Worm (Caenorhabditis elegans) whole organism, mixed stage, embryonic: ENCODE results near the gene C01B10.44.

ENCODE experiments used
- M03D4.4 ChIP-seq: sonication (generic microtip); optimal IDR thresholded peaks from 2 replicates; lab custom pipeline; 2017; ENCODE audit warnings: mild to moderate bottlenecking, missing genetic modification characterization, missing compliant biosample characterization
- bed-3 ChIP-seq: fragments of 200-800 bp; sonication (Bioruptor generic); optimal IDR thresholded peaks from 3 replicates; lab custom pipeline; 2018; ENCODE audit warnings: mild to moderate bottlenecking, missing genetic modification characterization, moderate library complexity, missing compliant biosample characterization
- ceh-39 ChIP-seq: fragments of 150-350 bp; optimal IDR thresholded peaks from 2 replicates; lab custom pipeline; 2014; ENCODE audit warnings: missing biosample characterization, missing genetic modification characterization
- ceh-43 ChIP-seq: fragments of 200-800 bp; sonication (Bioruptor generic); optimal IDR thresholded peaks from 2 replicates; lab custom pipeline; 2018; ENCODE audit warnings: mild to moderate bottlenecking, missing genetic modification characterization, moderate library complexity, missing compliant biosample characterization
- ceh-83 ChIP-seq: fragments of 200-800 bp; sonication (Bioruptor generic); optimal IDR thresholded peaks from 2 replicates; lab custom pipeline; 2018; ENCODE audit warnings: mild to moderate bottlenecking, missing genetic modification characterization, missing compliant biosample characterization
- ces-1 ChIP-seq: fragments of 150-350 bp; optimal IDR thresholded peaks from 2 replicates; lab custom pipeline; 2014; ENCODE audit warnings: missing biosample characterization, missing genetic modification reagents, missing genetic modification characterization
- cnd-1 ChIP-seq: fragments of 200-800 bp; sonication (Bioruptor generic); optimal IDR thresholded peaks from 2 replicates; lab custom pipeline; 2018; ENCODE audit warnings: mild to moderate bottlenecking, missing genetic modification characterization, missing compliant biosample characterization
- drap-1 ChIP-seq: fragments of 200-800 bp; sonication (Bioruptor generic); optimal IDR thresholded peaks from 3 replicates; lab custom pipeline; 2018; ENCODE audit warnings: mild to moderate bottlenecking, missing genetic modification characterization, missing compliant biosample characterization
- elt-1 ChIP-seq: sonication (generic microtip); optimal IDR thresholded peaks from 2 replicates; lab custom pipeline; 2017; ENCODE audit warnings: missing genetic modification characterization, mild to moderate bottlenecking, missing compliant biosample characterization, antibody characterized with exemption, moderate library complexity, borderline replicate concordance; ENCODE audit not compliant: insufficient read depth
- elt-3 ChIP-seq: fragments of 150-350 bp; optimal IDR thresholded peaks from 2 replicates; lab custom pipeline; 2014; ENCODE audit warnings: missing biosample characterization, missing genetic modification characterization
- flh-1 ChIP-seq: fragments of 200-800 bp; sonication (Bioruptor generic); optimal IDR thresholded peaks from 2 replicates; lab custom pipeline; 2018; ENCODE audit warnings: mild to moderate bottlenecking, missing genetic modification characterization, moderate library complexity, missing compliant biosample characterization
- ham-2 ChIP-seq: fragments of 200-800 bp; sonication (Bioruptor generic); optimal IDR thresholded peaks from 2 replicates; lab custom pipeline; 2018; ENCODE audit warnings: mild to moderate bottlenecking, missing genetic modification characterization, missing compliant biosample characterization
- hlh-1 ChIP-seq: fragments of 150-350 bp; optimal IDR thresholded peaks from 2 replicates; lab custom pipeline; 2014; ENCODE audit warnings: missing biosample characterization, missing genetic modification reagents, missing genetic modification characterization
- lin-13 ChIP-seq: fragments of 150-350 bp; optimal IDR thresholded peaks from 2 replicates; lab custom pipeline; 2014; ENCODE audit warnings: missing biosample characterization, missing genetic modification characterization
- lin-32 ChIP-seq: fragments of 200-800 bp; sonication (Bioruptor generic); optimal IDR thresholded peaks from 2 replicates; lab custom pipeline; 2018; ENCODE audit warnings: mild to moderate bottlenecking, missing genetic modification characterization, missing compliant biosample characterization
- lsy-2 ChIP-seq: fragments of 150-350 bp; optimal IDR thresholded peaks from 2 replicates; lab custom pipeline; 2014; ENCODE audit warnings: missing biosample characterization, missing genetic modification characterization
- mab-5 ChIP-seq: fragments of 150-350 bp; optimal IDR thresholded peaks from 2 replicates; lab custom pipeline; 2014; ENCODE audit warnings: missing biosample characterization, missing genetic modification characterization
- mep-1 ChIP-seq: fragments of 150-350 bp; optimal IDR thresholded peaks from 2 replicates; lab custom pipeline; 2017; ENCODE audit warnings: missing biosample characterization, missing genetic modification reagents, missing genetic modification characterization, inconsistent platforms
- mls-2 ChIP-seq: sonication (generic microtip); optimal IDR thresholded peaks from 2 replicates; lab custom pipeline; 2016; ENCODE audit warnings: mild to moderate bottlenecking, missing genetic modification characterization, moderate library complexity, missing compliant biosample characterization
- nhr-12 ChIP-seq: fragments of 150-350 bp; optimal IDR thresholded peaks from 2 replicates; lab custom pipeline; 2014; ENCODE audit warnings: missing biosample characterization, missing genetic modification characterization
- nhr-2 ChIP-seq: fragments of 150-350 bp; optimal IDR thresholded peaks from 2 replicates; lab custom pipeline; 2014; ENCODE audit warnings: missing biosample characterization, missing genetic modification characterization
- nhr-237 ChIP-seq: fragments of 150-350 bp; optimal IDR thresholded peaks from 2 replicates; lab custom pipeline; 2014; ENCODE audit warnings: missing biosample characterization, missing genetic modification characterization
- nhr-28 ChIP-seq: fragments of 150-350 bp; optimal IDR thresholded peaks from 2 replicates; lab custom pipeline; 2014; ENCODE audit warnings: missing biosample characterization, missing genetic modification characterization
- nhr-76 ChIP-seq: sonication (generic microtip); optimal IDR thresholded peaks from 2 replicates; lab custom pipeline; 2017; ENCODE audit warnings: missing biosample characterization, missing genetic modification characterization
- pha-4 ChIP-seq: fragments of 150-350 bp; optimal IDR thresholded peaks from 2 replicates; lab custom pipeline; 2018; ENCODE audit warnings: missing biosample characterization, missing genetic modification reagents, missing genetic modification characterization
- snpc-4 ChIP-seq: fragments of 150-350 bp; optimal IDR thresholded peaks from 2 replicates; lab custom pipeline; 2014; ENCODE audit warnings: missing biosample characterization, missing genetic modification characterization
- sptf-1 ChIP-seq: sonication (generic microtip); optimal IDR thresholded peaks from 2 replicates; lab custom pipeline; 2017; ENCODE audit warnings: mild to moderate bottlenecking, missing genetic modification characterization, moderate library complexity, missing compliant biosample characterization
- tbx-8 ChIP-seq: fragments of 200-800 bp; sonication (Bioruptor generic); optimal IDR thresholded peaks from 2 replicates; lab custom pipeline; 2018; ENCODE audit warnings: mild to moderate bottlenecking, missing genetic modification characterization, moderate library complexity, missing compliant biosample characterization
- unc-62 ChIP-seq: fragments of 150-350 bp; optimal IDR thresholded peaks from 2 replicates; lab custom pipeline; 2014; ENCODE audit warnings: missing biosample characterization, missing genetic modification reagents, missing genetic modification characterization
- zip-8 ChIP-seq: fragments of 150-350 bp; optimal IDR thresholded peaks from 2 replicates; lab custom pipeline; 2014; ENCODE audit warnings: missing biosample characterization, missing genetic modification characterization
- ztf-11 ChIP-seq: fragments of 150-350 bp; optimal IDR thresholded peaks from 2 replicates; lab custom pipeline; 2014; ENCODE audit warnings: missing biosample characterization, missing genetic modification characterization

C01B10.44 gene

DNA sequence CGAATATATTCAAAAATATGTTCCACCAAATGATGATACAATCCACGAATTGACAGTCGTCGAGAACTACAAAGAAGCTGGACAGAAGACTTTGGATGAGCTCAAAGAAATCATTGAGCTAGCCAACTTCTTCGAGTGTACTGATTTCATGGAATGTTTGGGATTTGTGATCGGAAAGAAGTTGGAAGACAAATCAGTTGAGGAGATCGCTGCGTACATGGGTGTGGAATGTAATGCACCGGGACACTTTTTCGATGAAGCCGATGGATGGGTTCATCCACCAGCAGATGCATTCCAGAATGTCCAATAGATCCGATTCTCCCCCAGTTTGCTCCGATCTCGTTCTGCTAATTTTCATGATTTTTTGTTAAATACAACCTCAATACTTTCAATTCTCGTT is 19.9 kb upstream of the C01B10.44 start:
- TF ChIP-seq nhr-28 (no peak), mls-2 (tag; lab: Kevin White, UChicago) (no peak), drap-1 (GFP tag; lab: Kevin White, UChicago) (no peak), nhr-2 (tag; lab: Kevin White, UChicago) (no peak), ceh-83 (GFP tag; lab: Kevin White, UChicago) (no peak)

DNA sequence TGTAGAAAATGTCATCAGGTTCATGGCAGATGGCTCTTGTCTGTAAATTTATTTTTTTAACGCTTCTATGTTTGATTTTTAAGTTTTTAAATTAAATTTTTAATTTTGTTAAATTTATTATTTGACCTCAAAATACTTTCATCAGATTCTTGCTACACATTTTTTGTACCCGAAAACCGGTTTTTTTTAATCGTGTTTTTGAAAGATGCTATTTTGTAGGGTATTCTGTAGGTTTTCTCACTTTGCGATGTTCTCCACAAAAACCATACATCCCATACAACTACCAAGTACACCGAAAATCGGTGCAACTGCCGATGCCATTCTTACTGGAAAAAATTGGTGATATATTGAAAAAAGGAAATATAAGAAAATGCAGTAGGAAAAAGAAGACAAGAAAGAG is 17.6 kb upstream of the C01B10.44 start, which contains the start of gene nstp-2:
nstp-2 (minus strand) TSS at position 326 of the 400 bp plus-strand sequence.
- no peak for TF ChIP-seq nhr-2 (tag; lab: Kevin White, UChicago)
- TF ChIP-seq M03D4.4 (tag; lab: Kevin White, UChicago) = no peak
- TF ChIP-seq elt-3 (tag; lab: Kevin White, UChicago) = no peak
- TF ChIP-seq ztf-11 (tag; lab: Kevin White, UChicago) = no peak
- no peak for TF ChIP-seq ham-2 (GFP tag; lab: Kevin White, UChicago)
- TF ChIP-seq hlh-1 (tag; lab: Kevin White, UChicago) = no peak
- no peak for TF ChIP-seq drap-1 (GFP tag; lab: Kevin White, UChicago)
- TF ChIP-seq nhr-12 (tag; lab: Kevin White, UChicago) = no peak
- no peak for TF ChIP-seq cnd-1 (tag; lab: Kevin White, UChicago)
- TF ChIP-seq sptf-1 (tag; lab: Kevin White, UChicago) = no peak
- no peak for TF ChIP-seq mep-1
- TF ChIP-seq ces-1 = no peak
- TF ChIP-seq ceh-39 (tag; lab: Kevin White, UChicago) = no peak
- no peak for TF ChIP-seq unc-62 (GFP tag; lab: Kevin White, UChicago)

DNA sequence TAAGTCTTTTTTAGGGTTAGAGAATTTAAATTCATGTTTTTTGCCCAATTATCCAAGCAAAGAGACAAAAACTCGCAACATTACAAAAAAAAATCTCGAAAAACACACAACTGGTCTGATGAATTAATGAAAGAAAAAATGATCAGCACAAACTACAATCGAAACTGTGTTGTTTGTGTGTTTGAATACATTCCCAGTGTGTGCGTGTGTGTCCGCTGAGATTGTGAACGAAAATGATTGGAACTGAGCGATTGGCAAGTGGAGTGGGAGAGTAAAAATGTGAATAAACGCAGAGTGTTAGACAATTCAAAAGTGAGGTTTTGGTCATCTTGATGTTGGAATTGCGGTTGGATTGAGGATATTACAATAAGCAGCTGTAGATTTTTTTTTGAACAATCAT is 16.9 kb upstream of the C01B10.44 start:
- no peak for TF ChIP-seq nhr-237 (tag; lab: Kevin White, UChicago)
- no peak for TF ChIP-seq nhr-2 (tag; lab: Kevin White, UChicago)
- no peak for TF ChIP-seq lin-13 (tag; lab: Kevin White, UChicago)
- TF ChIP-seq zip-8 = no peak
- TF ChIP-seq pha-4 = no peak
- TF ChIP-seq, all 35 proteins: peak for 0

DNA sequence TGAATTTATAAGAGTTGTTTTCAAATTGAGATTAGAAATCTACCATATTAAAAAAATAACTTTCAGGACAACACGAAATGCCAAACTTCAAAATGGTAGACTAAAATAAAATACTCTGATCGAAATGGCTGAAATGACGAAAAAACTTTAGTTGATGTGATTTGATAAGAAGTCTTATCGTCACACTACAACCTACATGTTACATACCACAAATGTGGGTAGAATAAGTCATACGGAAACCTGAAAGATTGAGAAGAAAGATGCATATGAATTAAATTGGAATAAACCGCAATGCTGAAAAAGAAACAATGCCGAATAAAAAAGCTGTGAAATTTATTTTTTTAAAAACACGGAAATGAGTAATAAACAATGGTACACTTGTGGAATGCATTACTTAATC is 16.4 kb upstream of the C01B10.44 start:
- TF ChIP-seq bed-3 = no peak
- no peak for TF ChIP-seq unc-62 (GFP tag; lab: Kevin White, UChicago)
- TF ChIP-seq tbx-8 (GFP tag; lab: Kevin White, UChicago) = no peak
- no peak for TF ChIP-seq ceh-83 (GFP tag; lab: Kevin White, UChicago)
- no peak for TF ChIP-seq snpc-4 (tag; lab: Kevin White, UChicago)
- no peak for TF ChIP-seq drap-1 (GFP tag; lab: Kevin White, UChicago)
- no peak for TF ChIP-seq lin-32 (GFP tag; lab: Kevin White, UChicago)
- TF ChIP-seq lsy-2 = no peak
- TF ChIP-seq ces-1 = no peak

DNA sequence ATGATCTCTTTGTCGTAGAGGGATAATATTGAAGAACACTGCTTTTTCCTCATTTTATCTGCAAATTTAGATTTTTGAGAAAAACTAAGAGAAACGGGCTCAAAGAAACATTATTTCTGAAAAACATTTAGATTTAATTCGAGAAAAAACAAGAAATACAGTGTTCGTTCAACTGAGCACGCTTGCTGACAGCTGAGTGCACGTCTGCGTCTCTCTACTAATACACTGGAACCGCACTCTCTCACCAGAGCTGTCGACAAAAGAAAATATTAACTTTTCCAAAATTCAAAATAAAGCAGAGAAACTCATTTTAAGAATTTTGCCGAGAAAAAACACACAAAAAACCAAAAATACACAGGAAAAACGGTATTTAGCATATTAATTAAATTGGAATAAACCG is 10.2 kb upstream of the C01B10.44 start, which contains the start of gene drh-1:
drh-1 (minus strand) TSS at position 58 of the 400 bp plus-strand sequence.
- TF ChIP-seq drap-1 (GFP tag; lab: Kevin White, UChicago) (no peak), mep-1 (no peak), lsy-2 (no peak), cnd-1 (tag; lab: Kevin White, UChicago) (no peak), ham-2 (GFP tag; lab: Kevin White, UChicago) (no peak), flh-1 (GFP tag; lab: Kevin White, UChicago) (no peak), elt-3 (tag; lab: Kevin White, UChicago) (no peak)

DNA sequence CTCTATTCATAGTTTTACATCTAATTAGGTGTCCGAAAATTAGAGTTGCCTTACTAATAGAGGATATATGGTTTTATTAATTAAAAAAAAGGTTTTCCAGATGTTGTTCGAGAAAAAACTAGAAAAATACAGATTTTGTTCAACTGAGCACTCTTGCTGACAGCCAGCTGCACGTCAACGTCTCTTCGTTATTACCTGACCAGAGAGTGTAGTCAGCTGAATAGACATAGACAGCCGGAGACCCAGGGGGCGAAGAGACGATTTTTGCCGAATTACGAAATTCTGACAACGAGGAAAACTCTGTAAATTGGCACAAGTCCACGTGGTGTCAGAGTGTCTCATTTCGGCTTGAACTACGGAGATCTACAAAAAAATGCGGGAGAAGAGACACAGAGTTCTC is 4.9 kb upstream of the C01B10.44 start:
- no peak for TF ChIP-seq hlh-1 (tag; lab: Kevin White, UChicago)
- TF ChIP-seq drap-1 (GFP tag; lab: Kevin White, UChicago) = no peak
- TF ChIP-seq ceh-83 (GFP tag; lab: Kevin White, UChicago) = no peak
- TF ChIP-seq mep-1 = no peak
- no peak for TF ChIP-seq unc-62 (GFP tag; lab: Kevin White, UChicago)
- TF ChIP-seq ceh-43 = no peak
- no peak for TF ChIP-seq nhr-76 (tag; lab: Kevin White, UChicago)
- no peak for TF ChIP-seq ceh-39 (tag; lab: Kevin White, UChicago)
- no peak for TF ChIP-seq ztf-11 (tag; lab: Kevin White, UChicago)
- no peak for TF ChIP-seq elt-3 (tag; lab: Kevin White, UChicago)
- TF ChIP-seq lin-32 (GFP tag; lab: Kevin White, UChicago) = no peak
- TF ChIP-seq M03D4.4 (tag; lab: Kevin White, UChicago) = no peak
- no peak for TF ChIP-seq mab-5 (tag; lab: Kevin White, UChicago)
- no peak for TF ChIP-seq lsy-2
- TF ChIP-seq nhr-2 (tag; lab: Kevin White, UChicago) = no peak
- no peak for TF ChIP-seq tbx-8 (GFP tag; lab: Kevin White, UChicago)
- TF ChIP-seq ham-2 (GFP tag; lab: Kevin White, UChicago) = no peak
- TF ChIP-seq elt-1 (tag; lab: Kevin White, UChicago) = no peak
